Fruit fly (Drosophila melanogaster) Kc167 (cell line): ENCODE results near the gene CG9588.

Experiments used
- Myc ChIP-seq: fragments of >200 bp; optimal IDR thresholded peaks from 2 replicates; lab custom pipeline; 2017; ENCODE audit warnings: missing external identifiers
- Sin3A ChIP-seq: fragments of >200 bp; optimal IDR thresholded peaks from 2 replicates; lab custom pipeline; 2018; ENCODE audit warnings: missing external identifiers
- h ChIP-seq: fragments of >200 bp; optimal IDR thresholded peaks from 3 replicates; lab custom pipeline; 2018; ENCODE audit warnings: missing external identifiers
- insv ChIP-seq: fragments of >200 bp; optimal IDR thresholded peaks from 3 replicates; lab custom pipeline; 2018; ENCODE audit warnings: missing external identifiers
- psq ChIP-seq: fragments of >200 bp; optimal IDR thresholded peaks from 2 replicates; lab custom pipeline; 2017; ENCODE audit warnings: missing external identifiers
- ttk ChIP-seq: sonication (Bioruptor generic); optimal IDR thresholded peaks from 2 replicates; lab custom pipeline; 2017; ENCODE audit warnings: missing external identifiers

Gene CG9588

dm6 chr3R:13656294-13656693 lies 20.2 kb downstream of the CG9588 start, which contains the start of gene Rbp4:
Rbp4 (minus strand) TSS chr3R:13656394.
- TF ChIP-seq Sin3A (lab: Kevin White, UChicago) (no peak), psq (lab: Kevin White, UChicago) (no peak), h (lab: Kevin White, UChicago) (no peak), Myc (lab: Kevin White, UChicago) (no peak), insv (no peak), ttk (no peak)

- TF ChIP-seq psq (lab: Kevin White, UChicago) (no peak), Myc (lab: Kevin White, UChicago) (no peak), ttk (no peak), insv (no peak), h (lab: Kevin White, UChicago) (no peak), Sin3A (lab: Kevin White, UChicago) (no peak)
These were observed 28.5 kb downstream of the CG9588 start for dm6 chr3R:13647734-13648541.

dm6 chr3R:13646729-13647633 lies 29.5 kb downstream of the CG9588 start, which contains the start of gene rin:
rin (plus strand) TSS chr3R:13647004.
- TF ChIP-seq insv (no peak), ttk (no peak), psq (lab: Kevin White, UChicago) (no peak), Sin3A (lab: Kevin White, UChicago) (no peak), h (lab: Kevin White, UChicago) (no peak), Myc (lab: Kevin White, UChicago) (no peak)

dm6 chr3R:13645874-13646370 lies 30.6 kb downstream of the CG9588 start, which contains the start of gene sqd:
sqd (minus strand) TSS chr3R:13646304.
- no peak for TF ChIP-seq insv
- no peak for TF ChIP-seq h (lab: Kevin White, UChicago)
- no peak for TF ChIP-seq ttk
- TF ChIP-seq Sin3A (lab: Kevin White, UChicago) = no peak
- no peak for TF ChIP-seq psq (lab: Kevin White, UChicago)
- no peak for TF ChIP-seq Myc (lab: Kevin White, UChicago)

dm6 chr3R:13644778-13645660 lies 31.5 kb downstream of the CG9588 start:
- TF ChIP-seq Sin3A (lab: Kevin White, UChicago) (no peak), insv (no peak), Myc (lab: Kevin White, UChicago) (no peak), ttk (no peak), psq (lab: Kevin White, UChicago) (no peak), h (lab: Kevin White, UChicago) (no peak)

dm6 chr3R:13631642-13632041 lies 44.8 kb downstream of the CG9588 start, which contains the start of gene CG10841:
CG10841 (plus strand) TSS chr3R:13631942.
- TF ChIP-seq ttk = no peak
- TF ChIP-seq Myc (lab: Kevin White, UChicago) = no peak
- no peak for TF ChIP-seq psq (lab: Kevin White, UChicago)
- TF ChIP-seq insv = no peak
- no peak for TF ChIP-seq Sin3A (lab: Kevin White, UChicago)
- no peak for TF ChIP-seq h (lab: Kevin White, UChicago)
